Fruit fly (Drosophila melanogaster) whole organism, prepupa: ENCODE results near the gene MetRS-m.

Experiments used
- Blimp-1 ChIP-seq: fragments of 200-800 bp; sonication (Bioruptor generic); optimal IDR thresholded peaks from 3 replicates; lab custom pipeline; 2017; ENCODE audit warnings: missing biosample characterization, missing genetic modification characterization, mild to moderate bottlenecking, moderate library complexity, missing genetic modification reagents
- CG10669 ChIP-seq: fragments of 200-800 bp; sonication (Bioruptor generic); optimal IDR thresholded peaks from 3 replicates; lab custom pipeline; 2018; ENCODE audit warnings: missing biosample characterization, mild to moderate bottlenecking, missing genetic modification characterization, moderate library complexity
- CG11762 ChIP-seq: fragments of 200-800 bp; sonication (Bioruptor generic); optimal IDR thresholded peaks from 3 replicates; lab custom pipeline; 2016; ENCODE audit warnings: missing biosample characterization, missing genetic modification characterization; ENCODE audit not compliant: insufficient read depth
- CG15336 ChIP-seq: fragments of 200-800 bp; sonication (Bioruptor generic); IDR thresholded peaks from 2 replicates; pipeline ENCODE4 v1.3.6; 2022; ENCODE audit warnings: missing biosample characterization, missing genetic modification characterization
- CG1621 ChIP-seq: fragments of 200-800 bp; sonication (Bioruptor generic); optimal IDR thresholded peaks from 3 replicates; lab custom pipeline; 2018; ENCODE audit warnings: missing biosample characterization, mild to moderate bottlenecking, missing genetic modification characterization
- CG16779 ChIP-seq: fragments of 200-800 bp; sonication (Bioruptor generic); optimal IDR thresholded peaks from 3 replicates; lab custom pipeline; 2017; ENCODE audit warnings: missing biosample characterization, mild to moderate bottlenecking, missing genetic modification characterization
- CG31627 ChIP-seq: fragments of 200-800 bp; sonication (Bioruptor generic); optimal IDR thresholded peaks from 3 replicates; lab custom pipeline; 2016; ENCODE audit warnings: missing biosample characterization, missing genetic modification characterization
- CG32006 ChIP-seq: fragments of 200-800 bp; sonication (Bioruptor generic); optimal IDR thresholded peaks from 3 replicates; lab custom pipeline; 2017; ENCODE audit warnings: missing biosample characterization, mild to moderate bottlenecking, missing genetic modification characterization
- CG34406 ChIP-seq: fragments of 200-800 bp; sonication (Bioruptor generic); optimal IDR thresholded peaks from 3 replicates; lab custom pipeline; 2016; ENCODE audit warnings: missing biosample characterization, missing genetic modification characterization
- CG3919 ChIP-seq: fragments of 200-800 bp; sonication (Bioruptor generic); optimal IDR thresholded peaks from 3 replicates; lab custom pipeline; 2016; ENCODE audit warnings: missing biosample characterization, missing genetic modification characterization
- CG4318 ChIP-seq: fragments of 200-800 bp; sonication (Bioruptor generic); optimal IDR thresholded peaks from 3 replicates; lab custom pipeline; 2017; ENCODE audit warnings: missing biosample characterization, mild to moderate bottlenecking, missing genetic modification characterization
- CG6163 ChIP-seq: fragments of 200-800 bp; sonication (Bioruptor generic); IDR thresholded peaks from 3 replicates; pipeline ENCODE4 v1.3.6; 2022; ENCODE audit warnings: missing biosample characterization, missing genetic modification characterization
- CG6792 ChIP-seq: fragments of 200-800 bp; sonication (Bioruptor generic); optimal IDR thresholded peaks from 3 replicates; lab custom pipeline; 2016; ENCODE audit warnings: missing biosample characterization, missing genetic modification characterization
- CG6808 ChIP-seq: fragments of 200-800 bp; sonication (Bioruptor generic); optimal IDR thresholded peaks from 3 replicates; lab custom pipeline; 2017; ENCODE audit warnings: missing biosample characterization, missing genetic modification characterization, mild to moderate bottlenecking, moderate library complexity, missing genetic modification reagents
- CG6854 ChIP-seq: fragments of 200-800 bp; sonication (Bioruptor generic); optimal IDR thresholded peaks from 2 replicates; lab custom pipeline; 2017; ENCODE audit warnings: missing biosample characterization, mild to moderate bottlenecking, missing genetic modification characterization
- CG8119 ChIP-seq: fragments of 200-800 bp; sonication (Bioruptor generic); IDR thresholded peaks from 3 replicates; pipeline ENCODE4 v1.3.6; 2022; ENCODE audit warnings: missing biosample characterization, missing genetic modification characterization
- CG8632 ChIP-seq: fragments of 200-800 bp; sonication (Bioruptor generic); optimal IDR thresholded peaks from 3 replicates; lab custom pipeline; 2016; ENCODE audit warnings: missing biosample characterization, missing genetic modification characterization
- Eip75B ChIP-seq: fragments of 200-800 bp; sonication (Bioruptor generic); optimal IDR thresholded peaks from 3 replicates; lab custom pipeline; 2016; ENCODE audit warnings: missing biosample characterization, missing genetic modification characterization
- Eip78C ChIP-seq: fragments of 200-800 bp; sonication (Bioruptor generic); peaks from one replicate; lab custom pipeline; 2016; ENCODE audit warnings: missing biosample characterization, missing genetic modification characterization
- Eip93F ChIP-seq: fragments of 200-800 bp; sonication (Bioruptor generic); optimal IDR thresholded peaks from 2 replicates; lab custom pipeline; 2016; ENCODE audit warnings: missing biosample characterization, mild to moderate bottlenecking, missing genetic modification characterization
- Ets21C ChIP-seq: fragments of 200-800 bp; sonication (Bioruptor generic); optimal IDR thresholded peaks from 3 replicates; lab custom pipeline; 2016; ENCODE audit warnings: missing biosample characterization, missing genetic modification characterization
- Ets96B ChIP-seq: fragments of 200-800 bp; optimal IDR thresholded peaks from 2 replicates; lab custom pipeline; 2019; ENCODE audit warnings: missing biosample characterization, mild to moderate bottlenecking, missing genetic modification characterization, moderate library complexity
- Hr38 ChIP-seq: sonication (Bioruptor generic); optimal IDR thresholded peaks from 2 replicates; lab custom pipeline; 2016; ENCODE audit warnings: missing biosample characterization, missing genetic modification characterization
- Hr39 ChIP-seq: fragments of 200-800 bp; sonication (Bioruptor generic); optimal IDR thresholded peaks from 2 replicates; lab custom pipeline; 2016; ENCODE audit warnings: missing biosample characterization, missing genetic modification characterization
- Lpt ChIP-seq: fragments of 200-800 bp; sonication (Bioruptor generic); optimal IDR thresholded peaks from 3 replicates; lab custom pipeline; 2016; ENCODE audit warnings: missing biosample characterization, missing genetic modification characterization
- Met ChIP-seq: fragments of 200-800 bp; sonication (Bioruptor generic); optimal IDR thresholded peaks from 3 replicates; lab custom pipeline; 2016; ENCODE audit warnings: missing biosample characterization, missing genetic modification characterization
- OdsH ChIP-seq: fragments of 200-800 bp; sonication (Bioruptor generic); optimal IDR thresholded peaks from 3 replicates; lab custom pipeline; 2016; ENCODE audit warnings: missing biosample characterization, missing genetic modification characterization
- Smox ChIP-seq: fragments of 200-800 bp; sonication (Bioruptor generic); optimal IDR thresholded peaks from 3 replicates; lab custom pipeline; 2016; ENCODE audit warnings: missing biosample characterization, missing genetic modification characterization
- Sox102F ChIP-seq: fragments of 200-800 bp; sonication (Bioruptor generic); optimal IDR thresholded peaks from 2 replicates; lab custom pipeline; 2016; ENCODE audit warnings: missing biosample characterization, mild to moderate bottlenecking, missing genetic modification characterization
- Sox14 ChIP-seq: fragments of 200-800 bp; sonication (Bioruptor generic); optimal IDR thresholded peaks from 3 replicates; lab custom pipeline; 2016; ENCODE audit warnings: missing biosample characterization, missing genetic modification characterization
- Sox15 ChIP-seq: fragments of 200-800 bp; sonication (Bioruptor generic); optimal IDR thresholded peaks from 3 replicates; lab custom pipeline; 2016; ENCODE audit warnings: missing biosample characterization, missing genetic modification characterization
- achi ChIP-seq: fragments of 200-800 bp; sonication (Bioruptor generic); optimal IDR thresholded peaks from 3 replicates; lab custom pipeline; 2016; ENCODE audit warnings: missing biosample characterization, missing genetic modification characterization
- acj6 ChIP-seq: fragments of 200-800 bp; sonication (Bioruptor generic); optimal IDR thresholded peaks from 3 replicates; lab custom pipeline; 2016; ENCODE audit warnings: missing biosample characterization, missing genetic modification characterization
- cyc ChIP-seq: fragments of 200-800 bp; sonication (Bioruptor generic); optimal IDR thresholded peaks from 3 replicates; lab custom pipeline; 2016; ENCODE audit warnings: missing biosample characterization, missing genetic modification characterization
- dsx ChIP-seq: fragments of 200-800 bp; optimal IDR thresholded peaks from 3 replicates; lab custom pipeline; 2019; ENCODE audit warnings: missing biosample characterization, mild to moderate bottlenecking, missing genetic modification characterization, moderate library complexity; ENCODE audit not compliant: poor library complexity, severe bottlenecking
- eg ChIP-seq: fragments of 200-800 bp; sonication (Bioruptor generic); IDR thresholded peaks from 3 replicates; pipeline ENCODE4 v1.3.6; 2022; ENCODE audit warnings: missing biosample characterization, missing genetic modification characterization
- esn ChIP-seq: fragments of 200-800 bp; sonication (Bioruptor generic); optimal IDR thresholded peaks from 2 replicates; lab custom pipeline; 2016; ENCODE audit warnings: missing biosample characterization, mild to moderate bottlenecking, missing genetic modification characterization, moderate library complexity
- fd59A ChIP-seq: fragments of 200-800 bp; sonication (Bioruptor generic); optimal IDR thresholded peaks from 2 replicates; lab custom pipeline; 2017; ENCODE audit warnings: missing biosample characterization, mild to moderate bottlenecking, missing genetic modification characterization, missing genetic modification reagents
- fkh ChIP-seq: fragments of 200-800 bp; sonication (Bioruptor generic); optimal IDR thresholded peaks from 3 replicates; lab custom pipeline; 2017; ENCODE audit warnings: missing biosample characterization, mild to moderate bottlenecking, missing genetic modification characterization, moderate library complexity
- lz ChIP-seq: fragments of 200-800 bp; sonication (Bioruptor generic); optimal IDR thresholded peaks from 3 replicates; lab custom pipeline; 2016; ENCODE audit warnings: missing biosample characterization, missing genetic modification characterization
- pdm3 ChIP-seq: fragments of 200-800 bp; sonication (Bioruptor generic); optimal IDR thresholded peaks from 3 replicates; lab custom pipeline; 2016; ENCODE audit warnings: missing biosample characterization, missing genetic modification characterization
- spab ChIP-seq: fragments of 200-800 bp; sonication (Bioruptor generic); optimal IDR thresholded peaks from 2 replicates; lab custom pipeline; 2017; ENCODE audit warnings: missing biosample characterization, mild to moderate bottlenecking, missing genetic modification characterization, missing genetic modification reagents
- svp ChIP-seq: fragments of 200-800 bp; sonication (Bioruptor generic); peaks from one replicate; lab custom pipeline; 2016; ENCODE audit warnings: missing biosample characterization, missing genetic modification characterization
- topi ChIP-seq: fragments of 200-800 bp; sonication (Bioruptor generic); optimal IDR thresholded peaks from 3 replicates; lab custom pipeline; 2016; ENCODE audit warnings: missing biosample characterization, missing genetic modification characterization

Gene MetRS-m

DNA sequence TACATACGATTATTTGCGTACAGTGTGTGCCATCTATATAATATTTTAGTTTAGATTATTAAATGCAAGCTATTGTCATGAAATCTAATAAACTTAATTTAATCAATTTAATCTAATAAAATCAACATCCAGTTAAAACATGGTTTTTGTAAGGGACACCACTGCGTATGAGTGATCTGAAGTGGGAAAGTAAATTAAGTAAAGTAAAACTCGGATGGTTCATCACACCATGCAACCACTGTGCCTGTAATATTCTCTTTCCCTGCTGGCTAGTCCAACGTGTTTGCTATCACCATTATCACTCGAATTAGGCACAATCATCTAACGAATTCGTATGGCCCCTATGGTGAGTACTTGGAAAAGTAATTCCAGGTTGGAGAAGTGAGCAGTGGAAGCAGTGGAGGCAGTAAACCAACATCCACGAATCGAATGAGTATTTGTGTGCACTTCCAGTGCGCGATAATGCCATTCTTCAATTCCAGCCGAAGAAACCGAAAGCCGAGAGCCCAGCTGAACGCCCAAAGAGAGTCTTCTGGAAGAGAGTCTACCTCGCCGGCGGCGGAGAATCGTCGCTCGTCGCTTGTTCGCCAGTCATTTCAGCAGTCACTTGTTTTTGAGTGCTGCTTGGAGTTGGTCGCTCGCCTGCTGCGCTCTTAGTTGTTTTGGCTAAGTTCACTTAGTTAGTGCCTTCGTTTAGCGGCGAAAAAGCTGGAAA is 29.0 kb upstream of the MetRS-m start, which contains the start of gene red (continued):
- TF ChIP-seq CG15336 (GFP tag; lab: Robert Waterston, UW), result peak; percentile 65
- TF ChIP-seq dsx (GFP tag; lab: Kevin White, UChicago), result peak; percentile 43
- TF ChIP-seq fkh (GFP tag; lab: Kevin White, UChicago), result peak; percentile 79
- peak; percentile 64 for TF ChIP-seq CG6854 (GFP tag; lab: Kevin White, UChicago)
- peak; percentile 69 for TF ChIP-seq CG32006 (GFP tag; lab: Kevin White, UChicago)
- TF ChIP-seq CG8119, result peak; percentile 55; the same call in 2 of the 3 replicates
- peak; percentile 25 for TF ChIP-seq Sox102F
- TF ChIP-seq Eip93F (GFP tag; lab: Kevin White, UChicago), result no peak
- no peak for TF ChIP-seq Smox (GFP tag; lab: Kevin White, UChicago)
- TF ChIP-seq CG10669 (GFP tag; lab: Kevin White, UChicago), result no peak
- TF ChIP-seq CG4318, result peak; percentile 16
- no peak for TF ChIP-seq Hr38 (GFP tag; lab: Kevin White, UChicago)
- peak; percentile 54; the same call in 2 of the 3 replicates for TF ChIP-seq CG6163 (GFP tag; lab: Robert Waterston, UW)

DNA sequence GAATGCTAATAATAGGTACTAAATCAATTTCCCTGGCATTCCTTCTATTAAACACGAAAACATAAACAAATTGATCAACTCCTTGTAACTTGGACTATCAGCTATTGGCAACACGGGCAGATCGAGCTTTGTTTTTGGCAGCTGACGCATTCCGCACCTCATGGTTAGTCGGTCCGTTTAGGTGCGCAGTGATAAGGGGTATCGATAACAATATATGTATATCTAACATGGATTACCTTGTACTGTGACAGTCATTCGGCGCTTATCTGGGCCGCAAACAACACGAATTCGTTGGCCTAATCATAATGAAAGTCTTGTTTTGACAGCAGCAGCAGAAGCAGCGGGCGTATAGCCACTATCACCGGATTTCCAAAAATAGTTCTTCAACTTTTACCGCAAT is 28.2 kb upstream of the MetRS-m start:
- TF ChIP-seq fkh (GFP tag; lab: Kevin White, UChicago), result no peak
- no peak for TF ChIP-seq Hr38 (GFP tag; lab: Kevin White, UChicago)
- TF ChIP-seq topi (GFP tag; lab: Kevin White, UChicago), result no peak
- TF ChIP-seq CG8632, result no peak
- TF ChIP-seq acj6 (GFP tag; lab: Kevin White, UChicago), result no peak
- no peak for TF ChIP-seq spab (GFP tag; lab: Kevin White, UChicago)
- no peak for TF ChIP-seq Blimp-1 (GFP tag; lab: Kevin White, UChicago)
- TF ChIP-seq Sox102F, result no peak
- no peak for TF ChIP-seq Ets21C (GFP tag; lab: Kevin White, UChicago)
- no peak for TF ChIP-seq CG6792 (GFP tag; lab: Kevin White, UChicago)
- no peak for TF ChIP-seq CG1621 (tag; lab: Kevin White, UChicago)
- no peak for TF ChIP-seq CG8119
- TF ChIP-seq Smox (GFP tag; lab: Kevin White, UChicago), result no peak
- TF ChIP-seq CG10669 (GFP tag; lab: Kevin White, UChicago), result no peak

- TF ChIP-seq CG34406 (GFP tag; lab: Kevin White, UChicago) (no peak), eg (GFP tag; lab: Robert Waterston, UW) (no peak), Eip75B (GFP tag; lab: Kevin White, UChicago) (peak; percentile 30), fd59A (GFP tag; lab: Kevin White, UChicago) (no peak), Sox14 (GFP tag; lab: Kevin White, UChicago) (peak; percentile 22), CG11762 (no peak), Hr39 (GFP tag; lab: Kevin White, UChicago) (no peak), cyc (GFP tag; lab: Kevin White, UChicago) (no peak), svp (no peak), topi (GFP tag; lab: Kevin White, UChicago) (no peak), OdsH (GFP tag; lab: Kevin White, UChicago) (no peak), pdm3 (GFP tag; lab: Kevin White, UChicago) (no peak), Eip78C (GFP tag; lab: Kevin White, UChicago) (peak; percentile 33), achi (GFP tag; lab: Kevin White, UChicago) (no peak), esn (GFP tag; lab: Kevin White, UChicago) (peak; percentile 34), CG16779 (tag; lab: Kevin White, UChicago) (peak; percentile 61), CG3919 (GFP tag; lab: Kevin White, UChicago) (peak; percentile 1), Met (GFP tag; lab: Kevin White, UChicago) (no peak), CG6792 (GFP tag; lab: Kevin White, UChicago) (no peak), CG6808 (no peak), Hr38 (GFP tag; lab: Kevin White, UChicago) (no peak), lz (no peak), Ets96B (tag; lab: Kevin White, UChicago) (peak; percentile 14), CG31627 (GFP tag; lab: Kevin White, UChicago) (no peak), Ets21C (GFP tag; lab: Kevin White, UChicago) (no peak), CG8119 (no peak), Sox15 (no peak), Eip93F (GFP tag; lab: Kevin White, UChicago) (no peak), Lpt (GFP tag; lab: Kevin White, UChicago) (no peak), CG1621 (tag; lab: Kevin White, UChicago) (no peak)
Observed at dm6 chr3R:14286320-14287190, 26.8 kb upstream of the MetRS-m start, which contains the start of gene trx. trx (minus strand) TSS chr3R:14286903.
